Worm (Caenorhabditis elegans): ENCODE measurements around the gene T02B11.3.

DNA sequence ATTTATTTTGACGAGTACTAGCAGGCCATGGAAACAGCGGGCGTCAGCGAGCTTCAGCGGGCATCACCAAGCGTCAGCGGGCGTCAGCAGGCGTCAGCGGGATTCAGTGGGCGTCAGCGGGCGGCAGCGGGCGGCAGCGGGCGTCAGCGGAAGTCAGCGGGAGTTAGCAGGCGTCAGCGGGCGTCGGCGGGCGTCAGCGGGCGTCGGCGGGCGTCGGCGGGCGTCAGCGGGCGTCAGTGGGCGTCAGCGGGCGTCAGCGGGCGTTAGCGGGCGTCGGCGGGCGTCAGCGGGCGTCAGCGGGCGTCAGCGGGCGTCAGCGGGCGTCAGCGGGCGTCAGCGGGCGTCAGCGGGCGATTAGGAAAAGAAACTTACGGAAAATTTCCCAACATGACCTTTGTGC is 24.0 kb downstream of the T02B11.3 start:
- TF ChIP-seq ZK546.5 (tag; optimal IDR thresholded peaks at IDR 0.05) (no peak), pha-4 (tag; optimal IDR thresholded peaks at IDR 0.05) (no peak), nfya-1 (tag; optimal IDR thresholded peaks at IDR 0.05; ENCODE audit: insufficient read depth) (no peak), fkh-10 (GFP tag; optimal IDR thresholded peaks at IDR 0.05) (no peak), nhr-25 (tag; optimal IDR thresholded peaks at IDR 0.05) (no peak), elt-3 (tag; optimal IDR thresholded peaks at IDR 0.05) (no peak), lin-15B (tag; optimal IDR thresholded peaks at IDR 0.05) (no peak), lin-39 (tag; optimal IDR thresholded peaks at IDR 0.05) (no peak), fos-1 (tag; optimal IDR thresholded peaks at IDR 0.05) (no peak), egl-27 (tag; optimal IDR thresholded peaks at IDR 0.05) (no peak), ama-1 (optimal IDR thresholded peaks at IDR 0.05) (no peak), nhr-77 (tag; optimal IDR thresholded peaks at IDR 0.05) (no peak), unc-62 (GFP tag; optimal IDR thresholded peaks at IDR 0.05) (no peak)
